Fruit fly (Drosophila melanogaster) whole organism, embryonic: ENCODE results near the gene Ask1.
A peak's percentile ranks its signal among the peaks of the same experiment; 100 is the strongest.

ENCODE experiments used
- Bdp1 ChIP-seq: fragments of 200-800 bp; sonication (Bioruptor generic); optimal IDR thresholded peaks from 3 replicates; lab custom pipeline; 2016; ENCODE audit warnings: missing biosample characterization, missing genetic modification characterization
- CG10209 ChIP-seq: fragments of 200-800 bp; sonication (Bioruptor generic); optimal IDR thresholded peaks from 3 replicates; lab custom pipeline; 2017; ENCODE audit warnings: missing biosample characterization, mild to moderate bottlenecking, missing genetic modification characterization, missing genetic modification reagents
- CG10366 ChIP-seq: fragments of 200-800 bp; sonication (Bioruptor generic); IDR thresholded peaks from 2 replicates; pipeline ENCODE4 v1.3.6; 2022; ENCODE audit warnings: missing biosample characterization, missing genetic modification characterization
- CG10431 ChIP-seq: fragments of 200-800 bp; sonication (Bioruptor generic); optimal IDR thresholded peaks from 3 replicates; lab custom pipeline; 2018; ENCODE audit warnings: missing biosample characterization, mild to moderate bottlenecking, missing genetic modification characterization
- CG12104 ChIP-seq: fragments of 200-800 bp; sonication (Bioruptor generic); optimal IDR thresholded peaks from 3 replicates; lab custom pipeline; 2016; ENCODE audit warnings: missing biosample characterization, missing genetic modification characterization
- CG12155 ChIP-seq: fragments of 200-800 bp; sonication (Bioruptor generic); optimal IDR thresholded peaks from 3 replicates; lab custom pipeline; 2016; ENCODE audit warnings: missing biosample characterization, missing genetic modification characterization
- CG13296 ChIP-seq: fragments of 200-800 bp; sonication (Bioruptor generic); optimal IDR thresholded peaks from 3 replicates; lab custom pipeline; 2018; ENCODE audit warnings: missing biosample characterization, mild to moderate bottlenecking, missing genetic modification characterization
- CG13424 ChIP-seq: fragments of 200-800 bp; sonication (Bioruptor generic); optimal IDR thresholded peaks from 2 replicates; lab custom pipeline; 2019; ENCODE audit warnings: missing biosample characterization, mild to moderate bottlenecking, missing genetic modification characterization, moderate library complexity
- CG1529 ChIP-seq: fragments of 200-800 bp; sonication (Bioruptor generic); optimal IDR thresholded peaks from 3 replicates; lab custom pipeline; 2018; ENCODE audit warnings: missing biosample characterization, missing genetic modification characterization
- CG18476 ChIP-seq: fragments of 200-800 bp; sonication (Bioruptor generic); optimal IDR thresholded peaks from 2 replicates; lab custom pipeline; 2016; ENCODE audit warnings: missing biosample characterization, mild to moderate bottlenecking, missing genetic modification characterization
- CG2120 ChIP-seq: fragments of 200-800 bp; sonication (Bioruptor generic); optimal IDR thresholded peaks from 3 replicates; lab custom pipeline; 2016; ENCODE audit warnings: missing biosample characterization, missing genetic modification characterization
- CG30020 ChIP-seq: fragments of 200-800 bp; optimal IDR thresholded peaks from 2 replicates; lab custom pipeline; 2019; ENCODE audit warnings: missing biosample characterization, mild to moderate bottlenecking, missing genetic modification characterization, moderate library complexity
- CG3163 ChIP-seq: fragments of 200-800 bp; sonication (Bioruptor generic); optimal IDR thresholded peaks from 3 replicates; lab custom pipeline; 2016; ENCODE audit warnings: missing biosample characterization, missing genetic modification characterization
- CG33213 ChIP-seq: fragments of 200-800 bp; sonication (Bioruptor generic); optimal IDR thresholded peaks from 3 replicates; lab custom pipeline; 2016; ENCODE audit warnings: missing biosample characterization, missing genetic modification characterization
- CG3726 ChIP-seq: fragments of 200-800 bp; sonication (Bioruptor generic); IDR thresholded peaks from 3 replicates; pipeline ENCODE4, ENCODE4 v1.3.6; 2022; ENCODE audit warnings: missing biosample characterization, missing genetic modification characterization
- CG4282 ChIP-seq: fragments of 200-800 bp; sonication (Bioruptor generic); optimal IDR thresholded peaks from 2 replicates; lab custom pipeline; 2016; ENCODE audit warnings: missing biosample characterization, missing genetic modification characterization
- CG6175 ChIP-seq: fragments of 200-800 bp; sonication (Bioruptor generic); IDR thresholded peaks from 3 replicates; pipeline ENCODE4 v1.3.6; 2022; ENCODE audit warnings: missing biosample characterization, missing genetic modification characterization
- CG7271 ChIP-seq: fragments of 200-800 bp; sonication (Bioruptor generic); optimal IDR thresholded peaks from 2 replicates; lab custom pipeline; 2018; ENCODE audit warnings: missing biosample characterization, mild to moderate bottlenecking, missing genetic modification characterization, moderate library complexity
- CG9817 ChIP-seq: fragments of 200-800 bp; sonication (Bioruptor generic); optimal IDR thresholded peaks from 2 replicates; lab custom pipeline; 2018; ENCODE audit warnings: missing biosample characterization, mild to moderate bottlenecking, missing genetic modification characterization, moderate library complexity
- Camta ChIP-seq: fragments of 200-800 bp; sonication (Bioruptor generic); optimal IDR thresholded peaks from 2 replicates; lab custom pipeline; 2016; ENCODE audit warnings: missing biosample characterization, missing genetic modification characterization
- CoRest ChIP-seq: fragments of 200-800 bp; sonication (Bioruptor generic); optimal IDR thresholded peaks from 3 replicates; lab custom pipeline; 2018; ENCODE audit warnings: missing biosample characterization, mild to moderate bottlenecking, missing genetic modification characterization, moderate library complexity
- CrebB ChIP-seq: fragments of 200-800 bp; sonication (Bioruptor generic); optimal IDR thresholded peaks from 3 replicates; lab custom pipeline; 2018; ENCODE audit warnings: missing biosample characterization, mild to moderate bottlenecking, missing genetic modification characterization
- E2f2 ChIP-seq: fragments of 200-800 bp; sonication (Bioruptor generic); IDR thresholded peaks from 2 replicates; pipeline ENCODE4 v1.3.6; 2022; ENCODE audit warnings: missing biosample characterization, missing genetic modification characterization
- HLH4C ChIP-seq: fragments of 200-800 bp; sonication (Bioruptor generic); IDR thresholded peaks from 3 replicates; pipeline ENCODE4 v1.3.6; 2022; ENCODE audit warnings: missing biosample characterization, missing genetic modification characterization; ENCODE audit not compliant: partially characterized antibody
- HLHmδ ChIP-seq: fragments of 200-800 bp; sonication (Bioruptor generic); optimal IDR thresholded peaks from 2 replicates; lab custom pipeline; 2018; ENCODE audit warnings: missing biosample characterization, mild to moderate bottlenecking, missing genetic modification characterization, moderate library complexity
- Hand ChIP-seq: fragments of 200-800 bp; sonication (Bioruptor generic); optimal IDR thresholded peaks from 2 replicates; lab custom pipeline; 2017; ENCODE audit warnings: mild to moderate bottlenecking, missing biosample characterization, missing genetic modification reagents, missing genetic modification characterization
- Hmx ChIP-seq: fragments of 200-800 bp; sonication (Bioruptor generic); optimal IDR thresholded peaks from 2 replicates; lab custom pipeline; 2016; ENCODE audit warnings: missing biosample characterization, missing genetic modification characterization
- Lim3 ChIP-seq: fragments of 200-800 bp; sonication (Bioruptor generic); IDR thresholded peaks from 2 replicates; pipeline ENCODE4 v1.3.6; 2022; ENCODE audit warnings: missing biosample characterization, missing genetic modification characterization
- NC2α ChIP-seq: fragments of 200-800 bp; sonication (Bioruptor generic); optimal IDR thresholded peaks from 2 replicates; lab custom pipeline; 2016; ENCODE audit warnings: missing biosample characterization, missing genetic modification characterization
- Nf-YC ChIP-seq: fragments of 200-800 bp; optimal IDR thresholded peaks from 3 replicates; lab custom pipeline; 2019; ENCODE audit warnings: missing biosample characterization, mild to moderate bottlenecking, missing genetic modification characterization, moderate library complexity
- Oaz ChIP-seq: fragments of 200-800 bp; sonication (Bioruptor generic); IDR thresholded peaks from 2 replicates; pipeline ENCODE4 v1.3.6; 2022; ENCODE audit warnings: missing biosample characterization, missing genetic modification characterization
- Ravus ChIP-seq: fragments of 200-800 bp; sonication (Bioruptor generic); IDR thresholded peaks from 2 replicates; pipeline ENCODE4 v1.3.6; 2022; ENCODE audit warnings: missing biosample characterization, missing genetic modification characterization
- Side ChIP-seq: fragments of 200-800 bp; sonication (Bioruptor generic); optimal IDR thresholded peaks from 2 replicates; lab custom pipeline; 2016; ENCODE audit warnings: missing biosample characterization, missing genetic modification characterization
- YL-1 ChIP-seq: fragments of 200-800 bp; sonication (Bioruptor generic); optimal IDR thresholded peaks from 3 replicates; lab custom pipeline; 2017; ENCODE audit warnings: missing biosample characterization, mild to moderate bottlenecking, missing genetic modification characterization
- ac ChIP-seq: fragments of 200-800 bp; sonication (Bioruptor generic); optimal IDR thresholded peaks from 3 replicates; lab custom pipeline; 2017; ENCODE audit warnings: missing biosample characterization, mild to moderate bottlenecking, missing genetic modification characterization
- danr ChIP-seq: fragments of 200-800 bp; sonication (Bioruptor generic); IDR thresholded peaks from 2 replicates; pipeline ENCODE4 v1.3.6; 2022; ENCODE audit warnings: missing biosample characterization, missing genetic modification characterization
- dpn ChIP-seq, 2 experiments: fragments of 200-800 bp; sonication (Bioruptor generic); optimal IDR thresholded peaks; 3 replicates each; lab custom pipeline; 2016; ENCODE audit warnings: missing biosample characterization in 2 of 2, missing genetic modification characterization in 2 of 2
- emc ChIP-seq: fragments of 200-800 bp; sonication (Bioruptor generic); optimal IDR thresholded peaks from 2 replicates; lab custom pipeline; 2016; ENCODE audit warnings: missing biosample characterization, missing genetic modification characterization
- exex ChIP-seq: fragments of 200-800 bp; sonication (Bioruptor generic); optimal IDR thresholded peaks from 4 replicates; lab custom pipeline; 2018; ENCODE audit warnings: missing biosample characterization, mild to moderate bottlenecking, missing genetic modification characterization, moderate library complexity
- eyg ChIP-seq: fragments of 200-800 bp; sonication (Bioruptor generic); optimal IDR thresholded peaks from 3 replicates; lab custom pipeline; 2016; ENCODE audit warnings: missing biosample characterization, missing genetic modification characterization
- fd64A ChIP-seq: fragments of 200-800 bp; sonication (Bioruptor generic); optimal IDR thresholded peaks from 3 replicates; lab custom pipeline; 2018; ENCODE audit warnings: missing biosample characterization, mild to moderate bottlenecking, missing genetic modification characterization
- gro ChIP-seq: fragments of 200-800 bp; sonication (Bioruptor generic); optimal IDR thresholded peaks from 2 replicates; lab custom pipeline; 2016; ENCODE audit warnings: missing biosample characterization, missing genetic modification characterization
- gsb-n ChIP-seq: fragments of 200-800 bp; sonication (Bioruptor generic); optimal IDR thresholded peaks from 3 replicates; lab custom pipeline; 2018; ENCODE audit warnings: missing biosample characterization, mild to moderate bottlenecking, missing genetic modification characterization
- nau ChIP-seq: fragments of 200-800 bp; sonication (Bioruptor generic); optimal IDR thresholded peaks from 3 replicates; lab custom pipeline; 2017; ENCODE audit warnings: missing biosample characterization, mild to moderate bottlenecking, missing genetic modification characterization, missing genetic modification reagents
- prd ChIP-seq, 3 experiments: fragments of >200 bp in 2 of 3; fragments of 200-800 bp in 1 of 3; sonication (Bioruptor generic) in 1 of 3; optimal IDR thresholded peaks in 2 of 3; IDR thresholded peaks in 1 of 3; 2 replicates in 2 of 3; 3 replicates in 1 of 3; pipeline versions ENCODE4 v1.3.6 to Lab custom; 2017 to 2022; ENCODE audit warnings: missing biosample characterization in 1 of 3, missing genetic modification characterization in 1 of 3
- pzg ChIP-seq: fragments of 200-800 bp; sonication (Bioruptor generic); optimal IDR thresholded peaks from 3 replicates; lab custom pipeline; 2018; ENCODE audit warnings: missing biosample characterization, mild to moderate bottlenecking, missing genetic modification characterization, moderate library complexity
- repo ChIP-seq: fragments of 200-800 bp; sonication (Bioruptor generic); optimal IDR thresholded peaks from 2 replicates; lab custom pipeline; 2016; ENCODE audit warnings: missing biosample characterization, missing genetic modification characterization
- sima ChIP-seq: fragments of 200-800 bp; sonication (Bioruptor generic); optimal IDR thresholded peaks from 2 replicates; lab custom pipeline; 2016; ENCODE audit warnings: missing biosample characterization, missing genetic modification characterization
- trh ChIP-seq: fragments of 200-800 bp; sonication (Bioruptor generic); optimal IDR thresholded peaks from 2 replicates; lab custom pipeline; 2016; ENCODE audit warnings: missing biosample characterization, missing genetic modification characterization
- tup ChIP-seq: fragments of 200-800 bp; sonication (Bioruptor generic); optimal IDR thresholded peaks from 2 replicates; lab custom pipeline; 2016; ENCODE audit warnings: missing biosample characterization, mild to moderate bottlenecking, missing genetic modification characterization, moderate library complexity

Ask1 gene

dm6 chr3R:19904865-19905373 lies 25.4 kb downstream of the Ask1 start, which contains the start of the genes Surf6 and RhoGAP92B (continued):
- TF ChIP-seq exex (tag; lab: Kevin White, UChicago) = peak; percentile 40
- peak; percentile 71 for TF ChIP-seq CG13296 (GFP tag; lab: Kevin White, UChicago)
- TF ChIP-seq CG12155 = peak; percentile 56
- TF ChIP-seq eyg (GFP tag; lab: Kevin White, UChicago) = peak; percentile 43
- no peak for TF ChIP-seq Lim3 (GFP tag; lab: Robert Waterston, UW)
- peak; percentile 77 for TF ChIP-seq nau (GFP tag; lab: Kevin White, UChicago)
- TF ChIP-seq YL-1 (GFP tag; lab: Kevin White, UChicago) = peak; percentile 92
- no peak for TF ChIP-seq trh
- TF ChIP-seq CG3726 (GFP tag; lab: Robert Waterston, UW) = 0 out of 3 replicates have a peak, but pooled peaks have one; percentile 17
- TF ChIP-seq CG13424 = peak; percentile 61
- TF ChIP-seq Bdp1 (GFP tag; lab: Kevin White, UChicago) = peak; percentile 36
- TF ChIP-seq danr (GFP tag; lab: Robert Waterston, UW) = no peak
- TF ChIP-seq emc (GFP tag; lab: Kevin White, UChicago) = no peak
- TF ChIP-seq Camta (GFP tag; lab: Kevin White, UChicago) = peak; percentile 55
- TF ChIP-seq NC2α (GFP tag; lab: Kevin White, UChicago) = peak; percentile 69
- peak; percentile 34 for TF ChIP-seq repo (GFP tag; lab: Kevin White, UChicago)
- TF ChIP-seq CG2120 = peak; percentile 65
- peak; percentile 41 for TF ChIP-seq CG1529 (GFP tag; lab: Kevin White, UChicago)
- TF ChIP-seq HLHmδ (GFP tag; lab: Kevin White, UChicago) = no peak
- peak; percentile 60 for TF ChIP-seq CG10209 (GFP tag; lab: Kevin White, UChicago)
- peak; percentile 51 for TF ChIP-seq CG30020 (tag; lab: Kevin White, UChicago)
- no peak for TF ChIP-seq prd (optimal IDR thresholded peaks at IDR 0.05; lab: Kevin White, UChicago)
- peak; percentile 62; the same call in 2 of the 3 replicates for TF ChIP-seq prd (GFP tag; IDR thresholded peaks at IDR 0.05; lab: Robert Waterston, UW)
- TF ChIP-seq Nf-YC (tag; lab: Kevin White, UChicago) = peak; percentile 62
- peak; percentile 58 to 68 for TF ChIP-seq dpn (GFP tag; optimal IDR thresholded peaks at IDR 0.05; lab: Kevin White, UChicago)
- peak; percentile 58 for TF ChIP-seq gsb-n (tag; lab: Kevin White, UChicago)
- peak; percentile 95 for TF ChIP-seq pzg (GFP tag; lab: Kevin White, UChicago)
- no peak for TF ChIP-seq Hmx (GFP tag; lab: Kevin White, UChicago)
- peak; percentile 38 for TF ChIP-seq CG12104 (GFP tag; lab: Kevin White, UChicago)
- TF ChIP-seq CG7271 = peak; percentile 5
- no peak for TF ChIP-seq CrebB (tag; lab: Kevin White, UChicago)
- no peak for TF ChIP-seq tup
- peak; percentile 38 for TF ChIP-seq CG3163 (GFP tag; lab: Kevin White, UChicago)
- TF ChIP-seq CG6175 (GFP tag; lab: Robert Waterston, UW) = no peak
- peak; percentile 23 for TF ChIP-seq CG18476
- TF ChIP-seq Hand = no peak
- peak; percentile 23 for TF ChIP-seq fd64A
- TF ChIP-seq CG4282 (GFP tag; lab: Kevin White, UChicago) = peak; percentile 11
- peak; percentile 31 for TF ChIP-seq CG9817 (tag; lab: Kevin White, UChicago)
- TF ChIP-seq HLH4C = peak; percentile 59; the same call in 1 of the 3 replicates
- no peak for TF ChIP-seq Oaz (GFP tag; lab: Robert Waterston, UW)
- no peak for TF ChIP-seq Ravus (GFP tag; lab: Robert Waterston, UW)
- TF ChIP-seq sima = no peak
- TF ChIP-seq CG10366 (GFP tag; lab: Robert Waterston, UW) = 0 out of 2 replicates have a peak, but pooled peaks have one; percentile 24
- no peak for TF ChIP-seq ac (GFP tag; lab: Kevin White, UChicago)
- TF ChIP-seq Side (GFP tag; lab: Kevin White, UChicago) = peak; percentile 67
- TF ChIP-seq E2f2 = peak; percentile 84
- peak; percentile 76 for TF ChIP-seq CG33213 (GFP tag; lab: Kevin White, UChicago)
- peak; percentile 66 for TF ChIP-seq CoRest (tag; lab: Kevin White, UChicago)
- TF ChIP-seq CG10431 (GFP tag; lab: Kevin White, UChicago) = peak; percentile 68
- TF ChIP-seq gro (GFP tag; lab: Kevin White, UChicago) = peak; percentile 62
